Fruit fly (Drosophila melanogaster): ENCODE measurements around the gene PpD3.

The PpD3 gene

dm6 chr3R:9784341-9785062, 36.8 kb downstream of the PpD3 start, which contains the start of the genes MtnA and CG8500 (continued):
- TF ChIP-seq D (optimal IDR thresholded peaks at IDR 0.05), result no peak
- TF ChIP-seq D (GFP tag; optimal IDR thresholded peaks at IDR 0.05), result no peak
- TF ChIP-seq tna (GFP tag; IDR thresholded peaks at IDR 0.05; ENCODE audit: partially characterized antibody), result peak; percentile 19; the same call in 1 of the 2 replicates
- TF ChIP-seq CG30431 (GFP tag; optimal IDR thresholded peaks at IDR 0.05), result no peak
- no peak for TF ChIP-seq ems (GFP tag; optimal IDR thresholded peaks at IDR 0.05)
- TF ChIP-seq Adf1 (GFP tag; IDR thresholded peaks at IDR 0.05), result peak; percentile 45; the same call in 1 of the 2 replicates
- TF ChIP-seq NC2α (GFP tag; optimal IDR thresholded peaks at IDR 0.05), result no peak
- no peak for TF ChIP-seq CG1024 (GFP tag; IDR thresholded peaks at IDR 0.05)
- no peak for TF ChIP-seq CoRest (tag; optimal IDR thresholded peaks at IDR 0.05)
- no peak for TF ChIP-seq gsb-n (tag; optimal IDR thresholded peaks at IDR 0.05)
- no peak for TF ChIP-seq Ssrp (tag; optimal IDR thresholded peaks at IDR 0.05)
- TF ChIP-seq fd102C (GFP tag; optimal IDR thresholded peaks at IDR 0.05), result no peak
- TF ChIP-seq Hmr (GFP tag; optimal IDR thresholded peaks at IDR 0.05), result peak; percentile 79
- TF ChIP-seq ERR (GFP tag; optimal IDR thresholded peaks at IDR 0.05), result no peak
- 0 out of 4 replicates have a peak, but pooled peaks have one; percentile 65 for TF ChIP-seq chinmo (GFP tag; IDR thresholded peaks at IDR 0.05; ENCODE audit: partially characterized antibody)
- TF ChIP-seq CG12155 (GFP tag; optimal IDR thresholded peaks at IDR 0.05), result peak; percentile 20
- peak; percentile 37 for TF ChIP-seq CG10543 (GFP tag; optimal IDR thresholded peaks at IDR 0.05)
- no peak for TF ChIP-seq jumu (GFP tag; optimal IDR thresholded peaks at IDR 0.05)
- peak; percentile 87 for TF ChIP-seq HmgZ (tag; optimal IDR thresholded peaks at IDR 0.05)
- TF ChIP-seq zfh2 (GFP tag; optimal IDR thresholded peaks at IDR 0.05), result no peak
- no peak for TF ChIP-seq Mes4 (GFP tag; optimal IDR thresholded peaks at IDR 0.05)
- no peak for TF ChIP-seq her (GFP tag; optimal IDR thresholded peaks at IDR 0.05)
- TF ChIP-seq CG8359 (GFP tag; optimal IDR thresholded peaks at IDR 0.05; ENCODE audit: borderline replicate concordance), result no peak
- TF ChIP-seq CG33557 (GFP tag; optimal IDR thresholded peaks at IDR 0.05), result no peak
- peak; percentile 13 for TF ChIP-seq caup (GFP tag; optimal IDR thresholded peaks at IDR 0.05; ENCODE audit: severe bottlenecking)
- no peak for TF ChIP-seq psq (GFP tag; optimal IDR thresholded peaks at IDR 0.05)
- 0 out of 2 replicates have a peak, but pooled peaks have one; percentile 7 for TF ChIP-seq CG3847 (GFP tag; IDR thresholded peaks at IDR 0.05)
- TF ChIP-seq CG2202 (tag; optimal IDR thresholded peaks at IDR 0.05), result no peak
- TF ChIP-seq CG2889 (GFP tag; IDR thresholded peaks at IDR 0.05), result no peak
- TF ChIP-seq CG1233 (GFP tag; optimal IDR thresholded peaks at IDR 0.05), result no peak
- no peak for TF ChIP-seq prd (optimal IDR thresholded peaks at IDR 0.05)
- no peak for TF ChIP-seq prd (GFP tag; IDR thresholded peaks at IDR 0.05)
- peak; percentile 53 for TF ChIP-seq Dek (tag; optimal IDR thresholded peaks at IDR 0.05)
- TF ChIP-seq CG9437 (GFP tag; optimal IDR thresholded peaks at IDR 0.05), result no peak
- TF ChIP-seq en (GFP tag; optimal IDR thresholded peaks at IDR 0.05), result no peak
- peak; percentile 64 for TF ChIP-seq CTCF (GFP tag; optimal IDR thresholded peaks at IDR 0.05)
- TF ChIP-seq Ptx1 (GFP tag; IDR thresholded peaks at IDR 0.05), result 0 out of 2 replicates have a peak, but pooled peaks have one; percentile 12
- TF ChIP-seq twi (tag; optimal IDR thresholded peaks at IDR 0.05), result no peak
- no peak for TF ChIP-seq CG13296 (GFP tag; optimal IDR thresholded peaks at IDR 0.05)
- no peak for TF ChIP-seq CG7271 (tag; optimal IDR thresholded peaks at IDR 0.05)
- TF ChIP-seq Blimp-1 (GFP tag; optimal IDR thresholded peaks at IDR 0.05), result no peak
- no peak for TF ChIP-seq Sox100B (GFP tag; optimal IDR thresholded peaks at IDR 0.05)
- TF ChIP-seq ssp (GFP tag; IDR thresholded peaks at IDR 0.05), result no peak
- TF ChIP-seq CG17802 (tag; optimal IDR thresholded peaks at IDR 0.05), result no peak
- TF ChIP-seq tap (tag; optimal IDR thresholded peaks at IDR 0.05), result no peak
- no peak for TF ChIP-seq CG4282 (GFP tag; optimal IDR thresholded peaks at IDR 0.05)
- no peak for TF ChIP-seq bsh (GFP tag; optimal IDR thresholded peaks at IDR 0.05)
- TF ChIP-seq Bgb (GFP tag; IDR thresholded peaks at IDR 0.05; ENCODE audit: partially characterized antibody), result peak; percentile 54; the same call in 1 of the 2 replicates
- no peak for TF ChIP-seq eve (GFP tag; optimal IDR thresholded peaks at IDR 0.05)
- TF ChIP-seq CG12744 (GFP tag; optimal IDR thresholded peaks at IDR 0.05), result no peak

All from whole organism, embryonic.